Worm (Caenorhabditis elegans) whole organism, early embryonic: ENCODE measurements around the gene R02F11.3.

Experiments
- B0310.2 ChIP-seq: sonication (generic microtip); optimal IDR thresholded peaks from 2 replicates; lab custom pipeline; 2016; ENCODE audit warnings: mild to moderate bottlenecking, missing genetic modification characterization, missing compliant biosample characterization
- F13C5.2 ChIP-seq: sonication (generic microtip); optimal IDR thresholded peaks from 2 replicates; lab custom pipeline; 2017; ENCODE audit warnings: mild to moderate bottlenecking, missing genetic modification characterization, inconsistent platforms, missing compliant biosample characterization
- aly-1 ChIP-seq: sonication (generic microtip); optimal IDR thresholded peaks from 2 replicates; lab custom pipeline; 2016; ENCODE audit warnings: missing genetic modification characterization, missing compliant biosample characterization
- ama-1 ChIP-seq: fragments of 150-350 bp; optimal IDR thresholded peaks from 2 replicates; lab custom pipeline; 2014
- ceh-13 ChIP-seq: fragments of 200-800 bp; sonication (Bioruptor generic); optimal IDR thresholded peaks from 2 replicates; lab custom pipeline; 2018; ENCODE audit warnings: mild to moderate bottlenecking, missing genetic modification characterization, missing compliant biosample characterization
- ceh-36 ChIP-seq: sonication (generic microtip); optimal IDR thresholded peaks from 2 replicates; lab custom pipeline; 2016; ENCODE audit warnings: missing genetic modification characterization, inconsistent platforms, missing compliant biosample characterization
- ets-7 ChIP-seq: sonication (generic microtip); optimal IDR thresholded peaks from 2 replicates; lab custom pipeline; 2016; ENCODE audit warnings: missing genotype, missing genetic modification characterization, missing compliant biosample characterization
- flt-1 ChIP-seq: fragments of 200-800 bp; sonication (Bioruptor generic); IDR thresholded peaks from 2 replicates; pipeline ENCODE4 v1.3.6; 2022; ENCODE audit warnings: missing genetic modification characterization, missing compliant biosample characterization
- hmbx-1 ChIP-seq: sonication (generic microtip); optimal IDR thresholded peaks from 2 replicates; lab custom pipeline; 2016; ENCODE audit warnings: mild to moderate bottlenecking, missing genetic modification characterization, missing compliant biosample characterization
- hmg-4 ChIP-seq: fragments of 200-800 bp; sonication (Bioruptor generic); optimal IDR thresholded peaks from 2 replicates; lab custom pipeline; 2018; ENCODE audit warnings: mild to moderate bottlenecking, missing genetic modification characterization, missing compliant biosample characterization
- hnd-1 ChIP-seq: sonication (generic microtip); optimal IDR thresholded peaks from 2 replicates; lab custom pipeline; 2016; ENCODE audit warnings: missing genetic modification characterization, missing compliant biosample characterization
- pes-1 ChIP-seq: fragments of 200-800 bp; sonication (Bioruptor generic); IDR thresholded peaks from 2 replicates; pipeline ENCODE4 v1.3.6; 2022; ENCODE audit warnings: missing genetic modification reagents, missing genetic modification characterization, missing compliant biosample characterization
- scrt-1 ChIP-seq: fragments of 200-800 bp; sonication (Bioruptor generic); IDR thresholded peaks from 2 replicates; pipeline ENCODE4 v1.3.6; 2022; ENCODE audit warnings: missing genetic modification characterization, missing compliant biosample characterization
- sea-1 ChIP-seq: fragments of 200-800 bp; sonication (Bioruptor generic); conservative IDR thresholded peaks from 2 replicates; pipeline ENCODE4 v1.3.6; 2022; ENCODE audit warnings: missing genetic modification characterization, missing compliant biosample characterization
- tbx-11 ChIP-seq: fragments of 200-800 bp; sonication (Bioruptor generic); IDR thresholded peaks from 2 replicates; pipeline ENCODE4 v1.3.6; 2022; ENCODE audit warnings: missing genetic modification characterization, missing compliant biosample characterization
- tbx-37 ChIP-seq: fragments of 200-800 bp; sonication (Bioruptor generic); conservative IDR thresholded peaks from 2 replicates; pipeline ENCODE4 v1.3.6; 2022; ENCODE audit warnings: missing genetic modification reagents, missing genetic modification characterization, missing compliant biosample characterization
- tra-4 ChIP-seq: sonication (generic microtip); optimal IDR thresholded peaks from 2 replicates; lab custom pipeline; 2017; ENCODE audit warnings: missing genetic modification characterization, missing compliant biosample characterization

R02F11.3 gene

ce11 chrV:4758019-4758418, 47.7 kb downstream of the R02F11.3 start:
- TF ChIP-seq F13C5.2, result no peak
- TF ChIP-seq sea-1 (GFP tag; lab: Robert Waterston, UW), result no peak
- no peak for TF ChIP-seq ceh-36 (tag; lab: Kevin White, UChicago)
- TF ChIP-seq tra-4 (tag; lab: Kevin White, UChicago), result no peak
- TF ChIP-seq scrt-1 (GFP tag; lab: Robert Waterston, UW), result no peak
- TF ChIP-seq tbx-37 (GFP tag; lab: Robert Waterston, UW), result no peak
- no peak for TF ChIP-seq hmbx-1 (tag; lab: Kevin White, UChicago)
- no peak for TF ChIP-seq hmg-4 (GFP tag; lab: Kevin White, UChicago)
- TF ChIP-seq ama-1 (lab: Kevin White, UChicago), result no peak
- TF ChIP-seq flt-1 (GFP tag; lab: Robert Waterston, UW), result no peak
- no peak for TF ChIP-seq hnd-1 (tag; lab: Kevin White, UChicago)
- TF ChIP-seq B0310.2 (tag; lab: Kevin White, UChicago), result no peak
- TF ChIP-seq tbx-11 (GFP tag; lab: Robert Waterston, UW), result no peak
- TF ChIP-seq aly-1 (tag; lab: Kevin White, UChicago), result no peak
- TF ChIP-seq pes-1 (GFP tag; lab: Robert Waterston, UW), result no peak
- no peak for TF ChIP-seq ets-7 (tag; lab: Kevin White, UChicago)
- no peak for TF ChIP-seq ceh-13

ce11 chrV:4755308-4756029, 50.3 kb downstream of the R02F11.3 start, which contains the start of gene pgl-3:
TSS of gene pgl-3 (plus strand) at chrV:4755979.
- no peak for TF ChIP-seq ceh-13
- no peak for TF ChIP-seq hnd-1 (tag; lab: Kevin White, UChicago)
- no peak for TF ChIP-seq hmg-4 (GFP tag; lab: Kevin White, UChicago)
- no peak for TF ChIP-seq ama-1 (lab: Kevin White, UChicago)

- no peak for TF ChIP-seq hnd-1 (tag; lab: Kevin White, UChicago)
- TF ChIP-seq F13C5.2, result no peak
- no peak for TF ChIP-seq pes-1 (GFP tag; lab: Robert Waterston, UW)
- no peak for TF ChIP-seq aly-1 (tag; lab: Kevin White, UChicago)
- TF ChIP-seq tbx-11 (GFP tag; lab: Robert Waterston, UW), result no peak
- TF ChIP-seq ceh-13, result no peak
- no peak for TF ChIP-seq tra-4 (tag; lab: Kevin White, UChicago)
- no peak for TF ChIP-seq tbx-37 (GFP tag; lab: Robert Waterston, UW)
- TF ChIP-seq hmg-4 (GFP tag; lab: Kevin White, UChicago), result no peak
- TF ChIP-seq flt-1 (GFP tag; lab: Robert Waterston, UW), result no peak
- no peak for TF ChIP-seq hmbx-1 (tag; lab: Kevin White, UChicago)
- TF ChIP-seq ets-7 (tag; lab: Kevin White, UChicago), result no peak
- no peak for TF ChIP-seq ceh-36 (tag; lab: Kevin White, UChicago)
- TF ChIP-seq B0310.2 (tag; lab: Kevin White, UChicago), result no peak
- no peak for TF ChIP-seq scrt-1 (GFP tag; lab: Robert Waterston, UW)
- no peak for TF ChIP-seq sea-1 (GFP tag; lab: Robert Waterston, UW)
Measured at ce11 chrV:4754684-4755211, 51.0 kb downstream of the R02F11.3 start.

- TF ChIP-seq aly-1 (tag; lab: Kevin White, UChicago), result no peak
- TF ChIP-seq hnd-1 (tag; lab: Kevin White, UChicago), result no peak
- TF ChIP-seq flt-1 (GFP tag; lab: Robert Waterston, UW), result no peak
- TF ChIP-seq pes-1 (GFP tag; lab: Robert Waterston, UW), result no peak
- no peak for TF ChIP-seq hmbx-1 (tag; lab: Kevin White, UChicago)
- no peak for TF ChIP-seq hmg-4 (GFP tag; lab: Kevin White, UChicago)
- TF ChIP-seq ceh-36 (tag; lab: Kevin White, UChicago), result no peak
- no peak for TF ChIP-seq tbx-37 (GFP tag; lab: Robert Waterston, UW)
Measured at ce11 chrV:4754123-4754522, 51.6 kb downstream of the R02F11.3 start, which contains the start of gene hil-4. TSS of gene hil-4 (plus strand) at chrV:4754313.
